Worm (Caenorhabditis elegans) whole organism, late embryonic: ENCODE measurements around the gene lgc-28.
"Not testable (repeated sequence)": the region's sequence is repeated elsewhere in the genome, so short reads cannot be mapped to it uniquely, and the experiment has no call there.

ENCODE experiments used
- C08G9.2 ChIP-seq: sonication (generic microtip); optimal IDR thresholded peaks from 2 replicates; lab custom pipeline; 2016; ENCODE audit warnings: mild to moderate bottlenecking, missing genetic modification characterization, moderate library complexity, missing compliant biosample characterization
- K09A11.1 ChIP-seq: sonication (generic microtip); optimal IDR thresholded peaks from 2 replicates; lab custom pipeline; 2017; ENCODE audit warnings: antibody characterized with exemption, mild to moderate bottlenecking, missing genetic modification characterization, missing compliant biosample characterization; ENCODE audit not compliant: insufficient read depth
- T23F11.4 ChIP-seq: fragments of 200-800 bp; sonication (Bioruptor generic); optimal IDR thresholded peaks from 2 replicates; lab custom pipeline; 2018; ENCODE audit warnings: mild to moderate bottlenecking, missing genetic modification characterization, missing compliant biosample characterization
- Y22D7AL.16 ChIP-seq: sonication (generic microtip); optimal IDR thresholded peaks from 2 replicates; lab custom pipeline; 2016; ENCODE audit warnings: missing genetic modification characterization, missing compliant biosample characterization
- ama-1 ChIP-seq: fragments of 150-350 bp; optimal IDR thresholded peaks from 2 replicates; lab custom pipeline; 2014
- ceh-2 ChIP-seq: sonication (generic microtip); optimal IDR thresholded peaks from 2 replicates; lab custom pipeline; 2016; ENCODE audit warnings: missing genotype, missing genetic modification characterization, missing compliant biosample characterization
- ceh-24 ChIP-seq: sonication (generic microtip); optimal IDR thresholded peaks from 2 replicates; lab custom pipeline; 2016; ENCODE audit warnings: mild to moderate bottlenecking, missing genetic modification characterization, missing compliant biosample characterization
- ceh-45 ChIP-seq: fragments of 200-800 bp; sonication (Bioruptor generic); IDR thresholded peaks from 2 replicates; pipeline ENCODE4 v1.3.6; 2022; ENCODE audit warnings: missing genetic modification reagents, missing genetic modification characterization, missing compliant biosample characterization
- ceh-48 ChIP-seq: sonication (generic microtip); optimal IDR thresholded peaks from 2 replicates; lab custom pipeline; 2016; ENCODE audit warnings: missing genetic modification characterization, inconsistent platforms, missing compliant biosample characterization
- ceh-6 ChIP-seq: fragments of 200-800 bp; sonication (Bioruptor generic); optimal IDR thresholded peaks from 2 replicates; lab custom pipeline; 2018; ENCODE audit warnings: mild to moderate bottlenecking, missing genetic modification characterization, missing compliant biosample characterization
- che-1 ChIP-seq: sonication (generic microtip); optimal IDR thresholded peaks from 2 replicates; lab custom pipeline; 2016; ENCODE audit warnings: mild to moderate bottlenecking, missing genetic modification characterization, missing compliant biosample characterization
- dmd-4 ChIP-seq: sonication (generic microtip); optimal IDR thresholded peaks from 2 replicates; lab custom pipeline; 2016; ENCODE audit warnings: borderline replicate concordance, missing genetic modification characterization, missing compliant biosample characterization
- dve-1 ChIP-seq: sonication (generic microtip); optimal IDR thresholded peaks from 2 replicates; lab custom pipeline; 2017; ENCODE audit warnings: antibody characterized with exemption, mild to moderate bottlenecking, missing genetic modification characterization, missing compliant biosample characterization
- elt-2 ChIP-seq: sonication (generic microtip); optimal IDR thresholded peaks from 2 replicates; lab custom pipeline; 2016; ENCODE audit warnings: missing genetic modification reagents, missing genetic modification characterization, missing compliant biosample characterization
- fkh-10 ChIP-seq: fragments of 150-350 bp; optimal IDR thresholded peaks from 2 replicates; lab custom pipeline; 2014; ENCODE audit warnings: missing biosample characterization, missing genetic modification reagents, missing genetic modification characterization
- fkh-6 ChIP-seq: sonication (generic microtip); optimal IDR thresholded peaks from 2 replicates; lab custom pipeline; 2016; ENCODE audit warnings: missing genetic modification characterization, missing compliant biosample characterization
- gmeb-2 ChIP-seq: sonication (generic microtip); optimal IDR thresholded peaks from 2 replicates; lab custom pipeline; 2016; ENCODE audit warnings: missing genetic modification characterization, inconsistent platforms, missing compliant biosample characterization
- hlh-13 ChIP-seq: fragments of 200-800 bp; sonication (Bioruptor generic); optimal IDR thresholded peaks from 2 replicates; lab custom pipeline; 2018; ENCODE audit warnings: mild to moderate bottlenecking, missing genetic modification characterization, missing compliant biosample characterization
- hlh-15 ChIP-seq: sonication (generic microtip); optimal IDR thresholded peaks from 2 replicates; lab custom pipeline; 2016; ENCODE audit warnings: missing genetic modification characterization, missing compliant biosample characterization
- nhr-11 ChIP-seq: fragments of 150-350 bp; optimal IDR thresholded peaks from 2 replicates; lab custom pipeline; 2014; ENCODE audit warnings: missing biosample characterization, missing genetic modification characterization
- npax-4 ChIP-seq: sonication (generic microtip); optimal IDR thresholded peaks from 2 replicates; lab custom pipeline; 2016; ENCODE audit warnings: missing genetic modification characterization, missing compliant biosample characterization
- pag-3 ChIP-seq: sonication (generic microtip); optimal IDR thresholded peaks from 2 replicates; lab custom pipeline; 2016; ENCODE audit warnings: missing compliant biosample characterization, missing genetic modification characterization, borderline replicate concordance
- pat-9 ChIP-seq: fragments of 200-800 bp; sonication (Bioruptor generic); optimal IDR thresholded peaks from 2 replicates; lab custom pipeline; 2018; ENCODE audit warnings: mild to moderate bottlenecking, missing genetic modification characterization, moderate library complexity, missing compliant biosample characterization
- pha-2 ChIP-seq: sonication (generic microtip); optimal IDR thresholded peaks from 2 replicates; lab custom pipeline; 2017; ENCODE audit warnings: mild to moderate bottlenecking, missing genetic modification characterization, missing compliant biosample characterization
- pha-4 ChIP-seq: fragments of 150-350 bp; optimal IDR thresholded peaks from 2 replicates; lab custom pipeline; 2018; ENCODE audit warnings: missing biosample characterization, missing genetic modification reagents, missing genetic modification characterization
- pros-1 ChIP-seq: fragments of 150-350 bp; optimal IDR thresholded peaks from 2 replicates; lab custom pipeline; 2014; ENCODE audit warnings: missing biosample characterization, missing genetic modification reagents, missing genetic modification characterization
- ref-2 ChIP-seq: sonication (generic microtip); optimal IDR thresholded peaks from 2 replicates; lab custom pipeline; 2016; ENCODE audit warnings: missing genetic modification characterization, missing compliant biosample characterization
- rnt-1 ChIP-seq: sonication (generic microtip); optimal IDR thresholded peaks from 2 replicates; lab custom pipeline; 2016; ENCODE audit warnings: missing genetic modification characterization, missing compliant biosample characterization
- sdc-2 ChIP-seq: sonication (generic microtip); optimal IDR thresholded peaks from 2 replicates; lab custom pipeline; 2016; ENCODE audit warnings: missing genotype, missing genetic modification characterization, missing compliant biosample characterization
- sox-4 ChIP-seq: sonication (generic microtip); optimal IDR thresholded peaks from 2 replicates; lab custom pipeline; 2017; ENCODE audit warnings: mild to moderate bottlenecking, missing genetic modification characterization, inconsistent platforms, missing compliant biosample characterization
- tbx-2 ChIP-seq: sonication (generic microtip); optimal IDR thresholded peaks from 2 replicates; lab custom pipeline; 2016; ENCODE audit warnings: missing genetic modification characterization, missing compliant biosample characterization
- tbx-7 ChIP-seq: sonication (generic microtip); optimal IDR thresholded peaks from 2 replicates; lab custom pipeline; 2016; ENCODE audit warnings: missing genotype, missing genetic modification characterization, missing compliant biosample characterization
- ttx-3 ChIP-seq: sonication (generic microtip); optimal IDR thresholded peaks from 2 replicates; lab custom pipeline; 2016; ENCODE audit warnings: missing genetic modification reagents, missing genetic modification characterization, missing compliant biosample characterization
- unc-42 ChIP-seq: sonication (generic microtip); optimal IDR thresholded peaks from 2 replicates; lab custom pipeline; 2016; ENCODE audit warnings: missing genotype, missing genetic modification characterization, missing compliant biosample characterization
- unc-55 ChIP-seq: sonication (generic microtip); optimal IDR thresholded peaks from 2 replicates; lab custom pipeline; 2017; ENCODE audit warnings: missing biosample characterization, missing genetic modification reagents, missing genetic modification characterization
- unc-86 ChIP-seq: sonication (generic microtip); optimal IDR thresholded peaks from 2 replicates; lab custom pipeline; 2016; ENCODE audit warnings: missing genetic modification characterization, missing compliant biosample characterization
- ztf-16 ChIP-seq: sonication (generic microtip); optimal IDR thresholded peaks from 2 replicates; lab custom pipeline; 2017; ENCODE audit warnings: missing genetic modification characterization, missing compliant biosample characterization

Gene lgc-28

ce11 chrII:2611009-2611408, 13.9 kb upstream of the lgc-28 start:
- TF ChIP-seq ama-1 (lab: Kevin White, UChicago) = no peak
- TF ChIP-seq dve-1 (tag; lab: Kevin White, UChicago) = peak; percentile 56
- TF ChIP-seq, all 69 proteins: peak for 1

DNA sequence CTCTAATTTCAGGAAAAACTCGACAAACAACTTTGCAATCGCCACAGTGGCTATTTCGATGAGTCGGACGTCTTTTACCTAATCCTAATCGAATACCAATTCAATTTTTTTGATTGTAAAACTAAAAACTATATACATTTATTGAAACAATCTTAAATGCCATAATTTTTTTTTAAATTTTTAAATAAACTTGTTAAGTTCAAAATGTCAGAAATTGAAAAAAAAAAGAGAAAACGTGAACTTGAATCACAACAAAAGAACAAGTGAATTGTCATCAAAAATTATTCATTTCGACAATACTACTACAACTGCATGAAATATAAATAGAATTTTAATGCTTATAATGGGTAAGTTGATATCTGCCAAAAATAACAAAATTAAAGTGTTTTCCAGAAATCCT, 12.6 kb upstream of the lgc-28 start, which contains the start of gene D2062.13:
Gene D2062.13, plus strand, starts transcription at position 301 of the 400 bp plus-strand sequence.
- TF ChIP-seq Y22D7AL.16 (tag; lab: Kevin White, UChicago); tbx-2 (tag; lab: Kevin White, UChicago); hlh-13 (GFP tag; lab: Kevin White, UChicago): not testable (repeated sequence)

ce11 chrII:2616634-2617033, 8.3 kb upstream of the lgc-28 start, which contains the start of gene msrp-5:
Gene msrp-5, plus strand, starts transcription at chrII:2616934.
- TF ChIP-seq ceh-48 (tag; lab: Kevin White, UChicago); pros-1 (tag; lab: Kevin White, UChicago); gmeb-2: not testable (repeated sequence)

DNA sequence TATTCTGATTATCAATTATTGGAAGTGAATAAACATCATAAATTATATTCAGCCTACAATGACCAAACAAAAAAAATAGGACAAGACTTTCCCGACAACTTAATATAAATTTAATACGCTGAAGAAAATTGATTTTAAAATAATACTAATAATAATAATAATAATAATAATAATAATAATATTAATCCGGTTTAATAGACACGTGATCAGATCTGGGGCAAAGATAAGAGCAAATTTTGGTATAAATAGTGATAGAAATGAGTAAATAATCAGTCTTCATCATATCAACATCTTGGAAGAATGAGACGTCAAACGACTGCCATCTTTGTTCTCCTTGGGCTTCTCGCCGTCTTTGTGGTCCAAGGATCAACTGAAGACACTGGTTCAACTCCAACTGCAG, 5.7 kb upstream of the lgc-28 start, which contains the start of gene msrp-6:
Gene msrp-6, plus strand, starts transcription at position 301 of the 400 bp plus-strand sequence.
- not testable (repeated sequence) for TF ChIP-seq unc-42, C08G9.2, tbx-2 (tag; lab: Kevin White, UChicago)

DNA sequence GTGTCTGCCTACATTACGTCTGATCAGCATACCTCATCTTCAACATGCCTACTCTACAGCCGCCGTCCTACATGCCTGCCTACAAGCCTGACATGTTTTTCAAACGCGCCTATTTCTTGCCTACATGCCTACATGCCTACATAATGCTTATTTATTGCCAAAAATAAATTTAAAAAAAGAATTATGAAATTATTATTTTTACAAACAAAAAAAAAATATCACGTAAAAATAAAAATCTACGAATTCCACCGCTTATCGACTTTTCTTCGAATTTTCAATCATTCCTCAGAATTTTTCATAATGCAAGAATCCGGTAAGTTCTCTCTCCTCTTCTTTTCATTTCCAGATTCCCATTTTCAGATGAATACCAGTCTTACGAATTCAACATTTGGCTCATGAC, 2.4 kb upstream of the lgc-28 start, which contains the start of gene D2062.5:
Gene D2062.5, plus strand, starts transcription at position 301 of the 400 bp plus-strand sequence.
- no peak for TF ChIP-seq pros-1 (tag; lab: Kevin White, UChicago)
- no peak for TF ChIP-seq ztf-16 (tag; lab: Kevin White, UChicago)
- TF ChIP-seq dmd-4 (tag; lab: Kevin White, UChicago) = no peak
- TF ChIP-seq ceh-2 (tag; lab: Kevin White, UChicago) = no peak
- TF ChIP-seq ttx-3 (tag; lab: Kevin White, UChicago) = no peak
- no peak for TF ChIP-seq npax-4 (tag; lab: Kevin White, UChicago)
- TF ChIP-seq ceh-45 (GFP tag; lab: Robert Waterston, UW) = no peak
- TF ChIP-seq ama-1 (lab: Kevin White, UChicago) = no peak
- TF ChIP-seq pha-2 = no peak
- TF ChIP-seq ceh-24 (tag; lab: Kevin White, UChicago) = no peak
- no peak for TF ChIP-seq K09A11.1 (tag; lab: Kevin White, UChicago)
- TF ChIP-seq nhr-11 (tag; lab: Kevin White, UChicago) = no peak
- no peak for TF ChIP-seq pha-4 (tag; lab: Kevin White, UChicago)
- TF ChIP-seq tbx-7 (tag; lab: Kevin White, UChicago) = no peak
- TF ChIP-seq sox-4 (tag; lab: Kevin White, UChicago) = no peak
- no peak for TF ChIP-seq che-1 (tag; lab: Kevin White, UChicago)
- TF ChIP-seq unc-86 (tag; lab: Kevin White, UChicago) = no peak
- TF ChIP-seq pag-3 (tag; lab: Kevin White, UChicago) = no peak
- TF ChIP-seq, all 69 proteins: peak for 0

- not testable (repeated sequence) for TF ChIP-seq pros-1, tbx-7, ttx-3 (tag; lab: Kevin White, UChicago)
These were observed 1.9 kb upstream of the lgc-28 start, which contains the start of gene D2062.4 for ce11 chrII:2622936-2623452. Gene D2062.4, plus strand, starts transcription at chrII:2623402.

ce11 chrII:2627154-2627799, 2.4 kb downstream of the lgc-28 start, which contains the start of gene sri-71:
Gene sri-71, plus strand, starts transcription at chrII:2627749.
- TF ChIP-seq pat-9 (tag; lab: Kevin White, UChicago) = no peak
- TF ChIP-seq sdc-2 (tag; lab: Kevin White, UChicago) = no peak
- no peak for TF ChIP-seq hlh-15 (tag; lab: Kevin White, UChicago)
- no peak for TF ChIP-seq rnt-1 (tag; lab: Kevin White, UChicago)
- no peak for TF ChIP-seq T23F11.4 (GFP tag; lab: Kevin White, UChicago)
- no peak for TF ChIP-seq elt-2 (tag; lab: Kevin White, UChicago)
- no peak for TF ChIP-seq unc-55 (GFP tag; lab: Kevin White, UChicago)
- no peak for TF ChIP-seq ceh-6 (GFP tag; lab: Kevin White, UChicago)
- no peak for TF ChIP-seq fkh-6
- TF ChIP-seq ref-2 = no peak
- TF ChIP-seq C08G9.2 (tag; lab: Kevin White, UChicago) = no peak
- no peak for TF ChIP-seq fkh-10 (GFP tag; lab: Kevin White, UChicago)
- TF ChIP-seq, all 69 proteins: peak for 0
